Worm (Caenorhabditis elegans) whole organism, midembryonic: ENCODE results near the gene pkc-3.

Experiments
- T22C8.4 ChIP-seq: fragments of 200-800 bp; sonication (Bioruptor generic); IDR thresholded peaks from 2 replicates; pipeline ENCODE4 v1.3.6; 2022; ENCODE audit warnings: missing genetic modification characterization, missing compliant biosample characterization
- tab-1 ChIP-seq: fragments of 200-800 bp; sonication (Bioruptor generic); IDR thresholded peaks from 2 replicates; pipeline ENCODE4 v1.3.6; 2022; ENCODE audit warnings: missing genetic modification characterization, missing compliant biosample characterization

- TF ChIP-seq T22C8.4 (GFP tag; lab: Robert Waterston, UW) (no peak), tab-1 (GFP tag; lab: Robert Waterston, UW) (no peak)
These were observed 7.4 kb downstream of the pkc-3 start, which contains the start of gene ccpp-6 for ce11 chrII:5387217-5387616.
